Worm (Caenorhabditis elegans): Measurements from ENCODE around the gene mep-1.

- TF ChIP-seq nhr-120 (GFP tag; IDR thresholded peaks at IDR 0.05) (no peak), F52B5.7 (tag; optimal IDR thresholded peaks at IDR 0.05) (no peak), zim-3 (tag; optimal IDR thresholded peaks at IDR 0.05) (no peak)
Observed at ce11 chrIV:11561677-11562076, 37.2 kb downstream of the mep-1 start, which contains the start of gene F12F6.7.

All from whole organism, young adult.